Fruit fly (Drosophila melanogaster): ENCODE results near the gene CG11134.

CG11134 gene

dm6 chrX:13740992-13741391, 3.2 kb downstream of the CG11134 start (continued):
- TF ChIP-seq luna (GFP tag; optimal IDR thresholded peaks at IDR 0.05), result no peak

- no peak for TF ChIP-seq CG17385 (GFP tag; optimal IDR thresholded peaks at IDR 0.05)
- no peak for TF ChIP-seq danr (GFP tag; IDR thresholded peaks at IDR 0.05)
- TF ChIP-seq nerfin-1 (tag; optimal IDR thresholded peaks at IDR 0.05), result peak; percentile 28
- no peak for TF ChIP-seq gsb-n (tag; optimal IDR thresholded peaks at IDR 0.05)
- peak; percentile 95 for TF ChIP-seq hkb (optimal IDR thresholded peaks at IDR 0.05)
- no peak for TF ChIP-seq hkb (GFP tag; IDR thresholded peaks at IDR 0.05)
- no peak for TF ChIP-seq CG10431 (GFP tag; optimal IDR thresholded peaks at IDR 0.05)
- TF ChIP-seq Antp (GFP tag; optimal IDR thresholded peaks at IDR 0.05), result no peak
- peak; percentile 67 for TF ChIP-seq Ets97D (GFP tag; optimal IDR thresholded peaks at IDR 0.05)
- TF ChIP-seq ERR (GFP tag; optimal IDR thresholded peaks at IDR 0.05), result no peak
- peak; percentile 6 for TF ChIP-seq CG6765 (GFP tag; optimal IDR thresholded peaks at IDR 0.05)
- TF ChIP-seq prd (optimal IDR thresholded peaks at IDR 0.05), result no peak
- TF ChIP-seq prd (GFP tag; IDR thresholded peaks at IDR 0.05), result no peak
- TF ChIP-seq ham (GFP tag; IDR thresholded peaks at IDR 0.05), result no peak
- TF ChIP-seq CG8290 (GFP tag; optimal IDR thresholded peaks at IDR 0.05), result peak; percentile 25
- TF ChIP-seq CG8290 (tag; optimal IDR thresholded peaks at IDR 0.05), result peak in 1 of 2 experiments; percentile 29
- TF ChIP-seq D (optimal IDR thresholded peaks at IDR 0.05), result no peak
- no peak for TF ChIP-seq D (GFP tag; optimal IDR thresholded peaks at IDR 0.05)
- TF ChIP-seq pfk (GFP tag; optimal IDR thresholded peaks at IDR 0.05), result no peak
- TF ChIP-seq pnt (GFP tag; optimal IDR thresholded peaks at IDR 0.05), result no peak
- no peak for TF ChIP-seq NfI (GFP tag; optimal IDR thresholded peaks at IDR 0.05)
- no peak for TF ChIP-seq da (GFP tag; optimal IDR thresholded peaks at IDR 0.05)
- TF ChIP-seq B-H1 (GFP tag; IDR thresholded peaks at IDR 0.05), result no peak
- no peak for TF ChIP-seq CG1024 (GFP tag; IDR thresholded peaks at IDR 0.05)
- no peak for TF ChIP-seq fu2 (GFP tag; optimal IDR thresholded peaks at IDR 0.05)
- no peak for TF ChIP-seq Dek (tag; optimal IDR thresholded peaks at IDR 0.05)
- peak; percentile 18 for TF ChIP-seq CG10267 (tag; optimal IDR thresholded peaks at IDR 0.05)
- no peak for TF ChIP-seq CG6689 (GFP tag; IDR thresholded peaks at IDR 0.05)
- TF ChIP-seq Bdp1 (GFP tag; optimal IDR thresholded peaks at IDR 0.05), result no peak
- TF ChIP-seq Dp (GFP tag; optimal IDR thresholded peaks at IDR 0.05), result peak; percentile 66
- TF ChIP-seq CG17829 (tag; optimal IDR thresholded peaks at IDR 0.05), result peak; percentile 33
- TF ChIP-seq Pdp1 (GFP tag; optimal IDR thresholded peaks at IDR 0.05), result peak in 1 of 2 experiments; percentile 36
- no peak for TF ChIP-seq nau (GFP tag; optimal IDR thresholded peaks at IDR 0.05)
- TF ChIP-seq ap (GFP tag; IDR thresholded peaks at IDR 0.05), result no peak
- no peak for TF ChIP-seq Spps (tag; optimal IDR thresholded peaks at IDR 0.05)
- peak; percentile 83 for TF ChIP-seq Med (GFP tag)
- TF ChIP-seq bcd (GFP tag; optimal IDR thresholded peaks at IDR 0.05), result no peak
- peak; percentile 78 for TF ChIP-seq CG3847 (GFP tag; IDR thresholded peaks at IDR 0.05)
- TF ChIP-seq CG15601 (tag; optimal IDR thresholded peaks at IDR 0.05), result no peak
- TF ChIP-seq CrebB (tag; optimal IDR thresholded peaks at IDR 0.05), result no peak
- peak; percentile 12 for TF ChIP-seq CG2712 (tag; optimal IDR thresholded peaks at IDR 0.05)
- peak; percentile 10 for TF ChIP-seq gem (tag; optimal IDR thresholded peaks at IDR 0.05)
- TF ChIP-seq CG17361 (GFP tag; IDR thresholded peaks at IDR 0.05), result no peak; the same call in 2 of the 3 replicates
- TF ChIP-seq CG30403 (GFP tag; optimal IDR thresholded peaks at IDR 0.05), result peak; percentile 4
- TF ChIP-seq CG11723 (GFP tag; optimal IDR thresholded peaks at IDR 0.05), result no peak
- TF ChIP-seq CG3281 (GFP tag; optimal IDR thresholded peaks at IDR 0.05), result no peak
- TF ChIP-seq knrl (GFP tag; IDR thresholded peaks at IDR 0.05; ENCODE audit: partially characterized antibody), result 0 out of 3 replicates have a peak, but pooled peaks have one; percentile 50
- no peak for TF ChIP-seq CG6683 (GFP tag; optimal IDR thresholded peaks at IDR 0.05)
- TF ChIP-seq CG10543 (GFP tag; optimal IDR thresholded peaks at IDR 0.05), result no peak
- no peak for TF ChIP-seq CG7357 (GFP tag; IDR thresholded peaks at IDR 0.05)
Observed at dm6 chrX:13744599-13745052, 6.9 kb downstream of the CG11134 start, which contains the start of gene Grip91. TSS of gene Grip91 (minus strand) at chrX:13744683.

Measured in whole organism, embryonic.